Worm (Caenorhabditis elegans): ENCODE data around the gene T03F7.7.

DNA sequence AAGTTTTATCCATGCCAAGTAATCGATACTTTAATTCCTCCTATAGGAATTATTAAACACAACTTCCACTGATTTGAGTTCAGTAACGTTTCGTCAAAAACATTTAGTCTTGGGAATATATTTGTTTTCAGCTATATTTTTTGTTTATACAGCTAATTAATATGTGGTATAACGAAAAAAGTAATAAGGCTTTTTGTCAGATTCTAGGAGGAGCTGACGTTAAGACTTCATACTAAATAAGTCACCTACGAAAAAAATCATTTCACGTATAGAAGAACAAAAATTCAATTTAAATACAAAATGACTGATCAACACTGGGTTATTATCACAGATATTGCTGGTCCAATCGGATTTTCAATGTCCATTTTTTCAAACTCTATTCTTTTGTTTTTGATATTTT, 42.4 kb upstream of the T03F7.7 start, which contains the start of gene str-115:
- no peak for TF ChIP-seq ceh-9 (tag; optimal IDR thresholded peaks at IDR 0.05)
- no peak for TF ChIP-seq fax-1 (tag; optimal IDR thresholded peaks at IDR 0.05)
- TF ChIP-seq pqm-1 (tag; optimal IDR thresholded peaks at IDR 0.05), result no peak

Measured in whole organism, late embryonic.